Worm (Caenorhabditis elegans): ENCODE data around the gene C14C10.5.

ce11 chrV:12611029-12611428 lies 11.0 kb downstream of the C14C10.5 start, which contains the start of gene cubn-1:
- TF ChIP-seq unc-39 (tag; optimal IDR thresholded peaks at IDR 0.05) (no peak), lin-38 (GFP tag; IDR thresholded peaks at IDR 0.05) (no peak), lin-39 (tag; optimal IDR thresholded peaks at IDR 0.05) (no peak), egl-27 (tag; optimal IDR thresholded peaks at IDR 0.05) (no peak), lin-13 (GFP tag; optimal IDR thresholded peaks at IDR 0.05) (no peak), Y75B8A.6 (GFP tag; IDR thresholded peaks at IDR 0.05) (no peak), dmd-9 (GFP tag; IDR thresholded peaks at IDR 0.05) (no peak), jun-1 (tag; optimal IDR thresholded peaks at IDR 0.05) (no peak), aly-2 (tag; optimal IDR thresholded peaks at IDR 0.05) (no peak), aha-1 (tag) (no peak), daf-12 (tag; optimal IDR thresholded peaks at IDR 0.05) (no peak), nhr-28 (tag; optimal IDR thresholded peaks at IDR 0.05) (no peak), zag-1 (tag; optimal IDR thresholded peaks at IDR 0.05) (no peak)

Data from whole organism, L4 larva.